Fruit fly (Drosophila melanogaster) whole organism: ENCODE data around the gene CIAPIN1.

Source experiments
- CG8478 ChIP-seq: fragments of >200 bp; optimal IDR thresholded peaks from 2 replicates; lab custom pipeline; 2018; ENCODE audit warnings: inconsistent platforms
- Dll ChIP-seq: fragments of >200 bp; optimal IDR thresholded peaks from 2 replicates; lab custom pipeline; 2017
- EcR ChIP-seq, 2 experiments: fragments of >200 bp; optimal IDR thresholded peaks; 2 replicates each; lab custom pipeline; 2017; ENCODE audit warnings: missing biosample characterization in 2 of 2, missing genetic modification characterization in 2 of 2, missing genetic modification reagents in 2 of 2
- pan ChIP-seq: fragments of >200 bp; optimal IDR thresholded peaks from 2 replicates; lab custom pipeline; 2017
- psq ChIP-seq: fragments of >200 bp; optimal IDR thresholded peaks from 2 replicates; lab custom pipeline; 2017

DNA sequence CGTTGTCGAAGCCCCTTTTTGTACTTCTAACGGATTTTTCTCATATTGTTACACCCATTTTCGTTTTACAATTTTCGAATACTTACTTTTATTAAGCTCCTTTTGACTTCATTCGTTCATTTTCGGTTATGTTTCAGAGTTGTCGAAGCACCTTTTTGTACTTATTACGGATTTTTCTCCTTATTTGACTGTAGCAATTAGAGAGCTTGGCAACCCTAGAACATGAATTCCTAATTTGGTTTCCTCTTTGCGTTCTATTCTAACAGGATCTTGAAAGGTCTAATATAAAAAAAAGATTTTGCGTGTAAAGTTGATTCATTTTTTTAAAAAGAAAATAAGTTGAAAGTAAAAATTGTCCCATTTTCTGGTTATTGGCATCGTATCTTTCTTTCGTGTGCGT lies 23.4 kb upstream of the CIAPIN1 start:
- no peak for TF ChIP-seq EcR (GFP tag; optimal IDR thresholded peaks at IDR 0.05; lab: Kevin White, UChicago)
- TF ChIP-seq CG8478 (lab: Kevin White, UChicago) = no peak
- no peak for TF ChIP-seq pan (lab: Kevin White, UChicago)
- no peak for TF ChIP-seq psq (lab: Kevin White, UChicago)
- TF ChIP-seq Dll (lab: Kevin White, UChicago) = no peak
